Worm (Caenorhabditis elegans) whole organism, L2 larva: ENCODE measurements around the gene ZK783.7.

ENCODE experiments used
- ceh-82 ChIP-seq: fragments of 150-350 bp; optimal IDR thresholded peaks from 2 replicates; lab custom pipeline; 2014; ENCODE audit warnings: missing biosample characterization, missing genetic modification characterization
- elt-3 ChIP-seq: sonication (generic microtip); optimal IDR thresholded peaks from 2 replicates; lab custom pipeline; 2017; ENCODE audit warnings: missing biosample characterization, missing genetic modification characterization
- fos-1 ChIP-seq: fragments of 150-350 bp; optimal IDR thresholded peaks from 2 replicates; lab custom pipeline; 2014; ENCODE audit warnings: missing biosample characterization, missing genetic modification characterization
- gmeb-1 ChIP-seq: fragments of 150-350 bp; optimal IDR thresholded peaks from 2 replicates; lab custom pipeline; 2014; ENCODE audit warnings: missing biosample characterization, missing genetic modification characterization
- lsy-2 ChIP-seq, 2 experiments: fragments of 150-350 bp in 1 of 2; sonication (generic microtip) in 1 of 2; optimal IDR thresholded peaks; 2 replicates each; lab custom pipeline; 2014 to 2017; ENCODE audit warnings: missing biosample characterization in 2 of 2, missing genetic modification characterization in 2 of 2
- nhr-237 ChIP-seq: fragments of 150-350 bp; optimal IDR thresholded peaks from 2 replicates; lab custom pipeline; 2014; ENCODE audit warnings: missing biosample characterization, missing genetic modification characterization
- nhr-25 ChIP-seq: fragments of 150-350 bp; sonication (generic microtip); optimal IDR thresholded peaks from 3 replicates; lab custom pipeline; 2014; ENCODE audit warnings: missing biosample characterization, missing genetic modification characterization
- zag-1 ChIP-seq: fragments of 150-350 bp; optimal IDR thresholded peaks from 2 replicates; lab custom pipeline; 2014; ENCODE audit warnings: missing biosample characterization, missing genetic modification characterization
- ztf-11 ChIP-seq: sonication (generic microtip); optimal IDR thresholded peaks from 2 replicates; lab custom pipeline; 2017; ENCODE audit warnings: missing biosample characterization, missing genetic modification characterization

ce11 chrIII:7621355-7621754 is 35.2 kb upstream of the ZK783.7 start:
- TF ChIP-seq ceh-82 (no peak), ztf-11 (tag; lab: Kevin White, UChicago) (no peak), zag-1 (tag; lab: Kevin White, UChicago) (no peak), fos-1 (tag; lab: Kevin White, UChicago) (no peak), elt-3 (no peak), nhr-25 (tag; lab: Kevin White, UChicago) (no peak), gmeb-1 (tag; lab: Kevin White, UChicago) (no peak), lsy-2 (tag; optimal IDR thresholded peaks at IDR 0.05; lab: Kevin White, UChicago) (no peak), nhr-237 (tag; lab: Kevin White, UChicago) (no peak)
